Fruit fly (Drosophila melanogaster) S2 (cell line): ENCODE measurements around the gene CG42841.

Experiments
- CG8478 ChIP-seq: fragments of >200 bp; optimal IDR thresholded peaks from 2 replicates; lab custom pipeline; 2018
- CTCF ChIP-seq, 2 experiments: fragments of >200 bp; optimal IDR thresholded peaks; 2 replicates each; lab custom pipeline; 2018

dm6 chr3L:2021858-2022257 is 16.4 kb upstream of the CG42841 start, which contains the start of gene Grl62a:
- no peak for TF ChIP-seq CG8478
- no peak for TF ChIP-seq CTCF (optimal IDR thresholded peaks at IDR 0.05; lab: Kevin White, UChicago)
